Worm (Caenorhabditis elegans): Measurements from ENCODE around the gene K04C2.3.

ce11 chrIII:6863901-6864300, 9.0 kb upstream of the K04C2.3 start, which contains the start of gene sma-3:
- TF ChIP-seq zag-1 (tag; optimal IDR thresholded peaks at IDR 0.05) (no peak), isw-1 (GFP tag; IDR thresholded peaks at IDR 0.05) (no peak), snpc-4 (tag; optimal IDR thresholded peaks at IDR 0.05) (no peak), unc-30 (tag; optimal IDR thresholded peaks at IDR 0.05) (no peak), lin-39 (tag; optimal IDR thresholded peaks at IDR 0.05) (no peak), lin-13 (GFP tag; optimal IDR thresholded peaks at IDR 0.05) (no peak)
